Worm (Caenorhabditis elegans): ENCODE data around the gene T19C3.4.

The T19C3.4 gene

DNA sequence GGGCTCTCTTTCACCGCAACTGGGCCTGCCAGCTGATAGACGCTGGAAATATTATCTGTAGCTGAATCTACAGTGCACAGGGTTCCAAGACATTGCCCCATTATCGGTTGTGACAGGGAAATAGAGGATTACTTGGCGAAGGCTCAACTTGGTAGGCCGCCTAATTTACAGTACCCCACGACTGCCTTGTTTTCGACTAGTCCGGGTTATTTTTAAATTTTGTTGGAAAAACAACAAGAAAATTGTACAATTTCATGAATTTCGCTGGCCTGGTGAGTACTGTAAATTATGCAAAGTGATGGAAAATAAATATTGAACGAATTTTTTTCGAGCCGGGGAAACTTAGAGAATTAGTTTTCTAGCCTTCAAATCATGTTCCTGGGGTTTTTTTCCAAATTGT lies 16.0 kb upstream of the T19C3.4 start, which contains the start of gene T19C3.7:
Gene T19C3.7, minus strand, starts transcription at position 101 of the 400 bp plus-strand sequence.
- TF ChIP-seq ama-1 (optimal IDR thresholded peaks at IDR 0.05) (no peak), hnd-1 (tag; optimal IDR thresholded peaks at IDR 0.05) (no peak), ceh-36 (tag; optimal IDR thresholded peaks at IDR 0.05) (no peak), scrt-1 (GFP tag; IDR thresholded peaks at IDR 0.05) (no peak), ceh-13 (GFP tag; optimal IDR thresholded peaks at IDR 0.05) (no peak), hmg-4 (GFP tag; optimal IDR thresholded peaks at IDR 0.05) (no peak), tra-4 (tag; optimal IDR thresholded peaks at IDR 0.05) (no peak), sea-1 (GFP tag; conservative IDR thresholded peaks at IDR 0.05) (no peak), ets-7 (tag; optimal IDR thresholded peaks at IDR 0.05) (no peak)

DNA sequence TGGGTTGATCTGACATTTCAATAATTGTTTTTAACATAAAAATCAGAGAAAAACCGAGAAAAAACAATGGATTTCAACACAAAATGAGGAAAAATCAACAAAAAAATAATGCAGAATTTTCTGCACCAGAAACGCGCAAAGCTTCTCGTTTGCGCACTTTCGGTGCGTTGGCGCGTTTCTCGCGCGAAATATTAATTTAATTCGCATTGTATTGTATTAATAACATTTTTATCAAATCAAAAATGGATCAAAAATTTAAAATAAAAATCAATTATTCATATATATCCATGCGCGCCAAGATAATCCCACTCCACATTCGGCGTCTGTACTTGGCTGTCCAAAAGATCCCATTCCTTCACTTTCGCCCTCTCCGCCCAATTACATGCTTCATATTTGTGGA lies 14.6 kb upstream of the T19C3.4 start, which contains the start of gene fem-2:
Gene fem-2, minus strand, starts transcription at position 9 of the 400 bp plus-strand sequence.
- TF ChIP-seq ceh-36 (tag; optimal IDR thresholded peaks at IDR 0.05) = no peak
- TF ChIP-seq tbx-37 (GFP tag; conservative IDR thresholded peaks at IDR 0.05) = no peak
- no peak for TF ChIP-seq pes-1 (GFP tag; IDR thresholded peaks at IDR 0.05)
- no peak for TF ChIP-seq hmg-4 (GFP tag; optimal IDR thresholded peaks at IDR 0.05)
- peak; percentile 12 for TF ChIP-seq F13C5.2 (tag; optimal IDR thresholded peaks at IDR 0.05)

DNA sequence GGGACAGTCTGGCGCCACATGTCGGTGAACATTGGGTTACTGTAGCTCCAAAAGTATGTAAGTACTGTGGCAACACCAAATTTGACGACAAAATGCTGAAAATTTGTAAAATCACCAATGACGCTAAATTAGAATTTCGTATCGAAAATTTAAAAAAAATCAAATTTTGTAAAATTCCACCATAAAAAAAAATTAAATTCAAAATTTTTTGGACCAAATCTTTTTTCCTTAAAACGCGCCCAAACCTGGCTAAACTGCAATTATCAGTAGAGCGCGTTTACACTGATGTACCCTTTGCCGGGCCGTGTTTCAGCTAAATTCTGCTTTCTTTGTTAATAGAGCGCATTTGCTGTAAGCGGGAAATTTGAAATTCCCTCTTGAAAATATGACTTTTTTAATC lies 11.4 kb upstream of the T19C3.4 start, which contains the start of gene T19C3.6:
Gene T19C3.6, minus strand, starts transcription at position 101 of the 400 bp plus-strand sequence.
- TF ChIP-seq sea-1 (GFP tag; conservative IDR thresholded peaks at IDR 0.05) (no peak), ama-1 (optimal IDR thresholded peaks at IDR 0.05) (no peak), flt-1 (GFP tag; IDR thresholded peaks at IDR 0.05) (no peak), hmbx-1 (tag; optimal IDR thresholded peaks at IDR 0.05) (no peak), hnd-1 (tag; optimal IDR thresholded peaks at IDR 0.05) (no peak), aly-1 (tag; optimal IDR thresholded peaks at IDR 0.05) (no peak), B0310.2 (tag; optimal IDR thresholded peaks at IDR 0.05) (no peak), ceh-36 (tag; optimal IDR thresholded peaks at IDR 0.05) (no peak), F13C5.2 (tag; optimal IDR thresholded peaks at IDR 0.05) (no peak), tra-4 (tag; optimal IDR thresholded peaks at IDR 0.05) (no peak), tbx-11 (GFP tag; IDR thresholded peaks at IDR 0.05) (no peak), tbx-37 (GFP tag; conservative IDR thresholded peaks at IDR 0.05) (no peak), hmg-4 (GFP tag; optimal IDR thresholded peaks at IDR 0.05) (no peak), pes-1 (GFP tag; IDR thresholded peaks at IDR 0.05) (no peak), ets-7 (tag; optimal IDR thresholded peaks at IDR 0.05) (no peak), scrt-1 (GFP tag; IDR thresholded peaks at IDR 0.05) (no peak), ceh-13 (GFP tag; optimal IDR thresholded peaks at IDR 0.05) (no peak)

DNA sequence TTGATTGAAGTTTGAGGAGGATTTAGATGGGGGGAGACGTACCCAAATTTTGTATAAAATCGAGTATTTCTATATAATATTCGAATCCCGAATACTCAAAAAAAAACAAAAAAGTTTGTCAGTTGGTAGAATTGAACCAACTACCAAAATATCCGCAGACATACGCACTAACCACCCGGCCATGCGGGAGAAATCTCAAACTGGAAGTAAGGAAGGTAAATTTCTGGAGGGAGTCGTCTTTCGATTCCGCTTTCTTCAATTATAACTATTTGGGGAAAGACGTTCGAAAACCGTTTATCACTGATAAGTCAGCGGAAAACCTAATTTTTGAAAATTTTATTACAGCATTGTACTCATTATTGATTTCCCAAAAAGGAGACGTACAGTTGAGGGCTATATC lies 8.9 kb upstream of the T19C3.4 start:
- peak; percentile 62; the same call in 1 of the 2 replicates for TF ChIP-seq pes-1 (GFP tag; IDR thresholded peaks at IDR 0.05)
- peak; percentile 75 for TF ChIP-seq scrt-1 (GFP tag; IDR thresholded peaks at IDR 0.05)
- TF ChIP-seq tbx-37 (GFP tag; conservative IDR thresholded peaks at IDR 0.05) = peak; percentile 47
- peak; percentile 46; the same call in 1 of the 2 replicates for TF ChIP-seq tbx-11 (GFP tag; IDR thresholded peaks at IDR 0.05)

DNA sequence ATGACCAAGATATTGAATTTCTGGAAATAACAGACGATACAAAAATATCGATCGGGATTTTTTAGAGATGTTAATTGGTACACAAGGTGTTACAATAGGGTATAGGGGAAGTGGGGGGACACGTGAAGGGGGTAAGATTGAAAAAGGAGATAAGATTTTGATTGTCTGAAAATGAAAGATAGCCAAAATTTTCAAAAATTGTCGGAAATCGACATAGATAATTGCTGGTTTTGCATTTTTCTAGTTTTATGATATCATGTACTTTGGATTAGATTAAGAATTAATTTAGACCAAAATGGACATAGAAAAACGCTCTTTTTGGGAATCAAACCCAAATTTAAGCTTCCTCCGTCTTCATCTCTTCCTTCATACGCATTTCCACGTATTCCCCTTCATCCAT lies 7.8 kb upstream of the T19C3.4 start, which contains the start of gene T19C3.5:
Gene T19C3.5, minus strand, starts transcription at position 101 of the 400 bp plus-strand sequence.
- TF ChIP-seq sea-1 (GFP tag; conservative IDR thresholded peaks at IDR 0.05) (no peak), hmbx-1 (tag; optimal IDR thresholded peaks at IDR 0.05) (no peak), ama-1 (optimal IDR thresholded peaks at IDR 0.05) (no peak), tbx-37 (GFP tag; conservative IDR thresholded peaks at IDR 0.05) (no peak), scrt-1 (GFP tag; IDR thresholded peaks at IDR 0.05) (no peak), aly-1 (tag; optimal IDR thresholded peaks at IDR 0.05) (no peak), tra-4 (tag; optimal IDR thresholded peaks at IDR 0.05) (no peak), B0310.2 (tag; optimal IDR thresholded peaks at IDR 0.05) (no peak), F13C5.2 (tag; optimal IDR thresholded peaks at IDR 0.05) (no peak), flt-1 (GFP tag; IDR thresholded peaks at IDR 0.05) (no peak), ets-7 (tag; optimal IDR thresholded peaks at IDR 0.05) (no peak), ceh-36 (tag; optimal IDR thresholded peaks at IDR 0.05) (no peak), pes-1 (GFP tag; IDR thresholded peaks at IDR 0.05) (no peak)

DNA sequence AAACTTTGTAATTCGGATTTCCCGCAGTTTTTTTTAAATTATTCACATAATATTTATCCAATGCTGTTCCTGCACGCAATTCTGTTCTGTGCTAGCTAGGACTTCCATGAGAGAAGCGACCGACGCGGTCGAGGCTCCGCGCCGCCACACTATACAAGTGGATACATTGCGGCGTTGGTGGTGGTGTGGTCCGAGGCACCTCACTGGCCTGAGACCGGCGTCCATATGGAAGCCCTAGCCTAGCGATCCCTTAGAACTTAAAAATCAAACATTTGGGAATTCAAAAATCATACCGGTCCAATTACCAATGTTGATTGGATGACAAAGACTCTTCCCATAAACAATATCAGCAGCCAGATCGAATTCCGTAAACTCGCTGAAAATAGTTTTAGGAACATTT lies 6.0 kb upstream of the T19C3.4 start:
- TF ChIP-seq sea-1 (GFP tag; conservative IDR thresholded peaks at IDR 0.05) (no peak), flt-1 (GFP tag; IDR thresholded peaks at IDR 0.05) (no peak), ets-7 (tag; optimal IDR thresholded peaks at IDR 0.05) (no peak), pes-1 (GFP tag; IDR thresholded peaks at IDR 0.05) (no peak), ama-1 (optimal IDR thresholded peaks at IDR 0.05) (no peak), ceh-13 (GFP tag; optimal IDR thresholded peaks at IDR 0.05) (no peak), B0310.2 (tag; optimal IDR thresholded peaks at IDR 0.05) (no peak), scrt-1 (GFP tag; IDR thresholded peaks at IDR 0.05) (no peak), F13C5.2 (tag; optimal IDR thresholded peaks at IDR 0.05) (no peak), hmbx-1 (tag; optimal IDR thresholded peaks at IDR 0.05) (no peak), ceh-36 (tag; optimal IDR thresholded peaks at IDR 0.05) (no peak), hmg-4 (GFP tag; optimal IDR thresholded peaks at IDR 0.05) (no peak), aly-1 (tag; optimal IDR thresholded peaks at IDR 0.05) (no peak), hnd-1 (tag; optimal IDR thresholded peaks at IDR 0.05) (no peak), tbx-37 (GFP tag; conservative IDR thresholded peaks at IDR 0.05) (no peak), tbx-11 (GFP tag; IDR thresholded peaks at IDR 0.05) (no peak), tra-4 (tag; optimal IDR thresholded peaks at IDR 0.05) (no peak)

DNA sequence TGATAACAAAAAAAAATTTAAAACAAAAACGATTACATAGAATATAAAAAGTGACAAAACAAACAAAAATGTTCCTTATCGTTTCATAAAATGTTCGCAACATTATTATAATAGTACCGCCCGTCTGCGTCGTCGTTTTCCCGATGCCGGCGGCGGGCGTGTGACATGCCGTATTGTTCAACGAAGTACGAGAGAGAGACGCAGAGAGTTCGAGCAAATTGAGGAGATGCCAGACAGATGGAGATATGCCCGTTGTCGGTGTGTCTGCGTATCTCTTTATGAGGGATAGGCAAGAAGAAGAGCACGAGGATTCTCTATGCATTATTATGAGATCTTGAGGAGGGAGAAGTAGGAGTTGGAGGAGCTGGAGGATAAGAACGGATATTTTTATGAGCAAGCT lies 3.7 kb upstream of the T19C3.4 start:
- TF ChIP-seq ama-1 (optimal IDR thresholded peaks at IDR 0.05) (no peak), flt-1 (GFP tag; IDR thresholded peaks at IDR 0.05) (no peak), pes-1 (GFP tag; IDR thresholded peaks at IDR 0.05) (no peak), tbx-37 (GFP tag; conservative IDR thresholded peaks at IDR 0.05) (no peak), tra-4 (tag; optimal IDR thresholded peaks at IDR 0.05) (no peak), F13C5.2 (tag; optimal IDR thresholded peaks at IDR 0.05) (peak; percentile 54), tbx-11 (GFP tag; IDR thresholded peaks at IDR 0.05) (no peak), hmbx-1 (tag; optimal IDR thresholded peaks at IDR 0.05) (no peak), sea-1 (GFP tag; conservative IDR thresholded peaks at IDR 0.05) (no peak), aly-1 (tag; optimal IDR thresholded peaks at IDR 0.05) (no peak), hmg-4 (GFP tag; optimal IDR thresholded peaks at IDR 0.05) (peak; percentile 71), B0310.2 (tag; optimal IDR thresholded peaks at IDR 0.05) (no peak), ets-7 (tag; optimal IDR thresholded peaks at IDR 0.05) (no peak), scrt-1 (GFP tag; IDR thresholded peaks at IDR 0.05) (no peak), ceh-13 (GFP tag; optimal IDR thresholded peaks at IDR 0.05) (no peak), ceh-36 (tag; optimal IDR thresholded peaks at IDR 0.05) (no peak), hnd-1 (tag; optimal IDR thresholded peaks at IDR 0.05) (no peak)
